Worm (Caenorhabditis elegans): ENCODE data around the gene srlf-30.

DNA sequence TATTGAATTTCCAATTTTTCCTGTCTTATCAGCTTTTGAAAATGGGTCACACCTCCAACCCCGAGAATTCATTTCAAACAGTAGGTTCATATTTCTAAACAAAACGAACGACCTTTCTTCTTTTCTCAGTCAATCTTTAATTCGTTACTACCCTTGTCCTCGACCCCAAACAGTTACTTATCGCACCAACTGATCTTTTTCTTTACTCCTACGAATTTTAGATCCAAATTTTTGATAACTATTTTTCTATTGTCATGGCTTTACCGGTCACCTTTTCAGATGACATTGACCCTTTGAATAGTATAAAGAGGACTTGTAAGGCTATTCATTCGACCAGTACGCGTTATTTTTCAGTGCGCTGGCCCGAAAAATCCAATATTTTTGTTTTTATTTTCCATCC lies 16.0 kb downstream of the srlf-30 start:
- TF ChIP-seq him-1 (tag; optimal IDR thresholded peaks at IDR 0.05) (no peak), dao-5 (tag; optimal IDR thresholded peaks at IDR 0.05) (no peak)
